Fruit fly (Drosophila melanogaster) whole organism, embryonic: Measurements from ENCODE around the gene CG8301.
A peak's percentile ranks its signal among the peaks of the same experiment; 100 is the strongest.

Source experiments
- Adf1 ChIP-seq: fragments of 200-800 bp; sonication (Bioruptor generic); IDR thresholded peaks from 2 replicates; pipeline ENCODE4 v1.3.6; 2022; ENCODE audit warnings: missing biosample characterization, missing genetic modification characterization
- Awh ChIP-seq: fragments of 200-800 bp; sonication (Bioruptor generic); IDR thresholded peaks from 2 replicates; pipeline ENCODE4, ENCODE4 v1.3.6; 2022; ENCODE audit warnings: missing biosample characterization, missing genetic modification characterization
- CG10321 ChIP-seq: fragments of 200-800 bp; sonication (Bioruptor generic); IDR thresholded peaks from 2 replicates; pipeline ENCODE4 v1.3.6; 2022; ENCODE audit warnings: missing biosample characterization, missing genetic modification characterization
- CG10959 ChIP-seq: fragments of 200-800 bp; sonication (Bioruptor generic); IDR thresholded peaks from 2 replicates; pipeline ENCODE4 v1.3.6; 2022; ENCODE audit warnings: missing biosample characterization, missing genetic modification characterization
- CG10979 ChIP-seq: fragments of 200-800 bp; sonication (Bioruptor generic); optimal IDR thresholded peaks from 2 replicates; lab custom pipeline; 2018; ENCODE audit warnings: missing biosample characterization, mild to moderate bottlenecking, missing genetic modification characterization, moderate library complexity
- CG11504 ChIP-seq: fragments of 200-800 bp; sonication (Bioruptor generic); optimal IDR thresholded peaks from 3 replicates; lab custom pipeline; 2019; ENCODE audit warnings: missing biosample characterization, mild to moderate bottlenecking, missing genetic modification characterization, moderate library complexity
- CG1233 ChIP-seq: fragments of 200-800 bp; sonication (Bioruptor generic); optimal IDR thresholded peaks from 4 replicates; lab custom pipeline; 2018; ENCODE audit warnings: missing biosample characterization, mild to moderate bottlenecking, missing genetic modification characterization
- CG12769 ChIP-seq: fragments of 200-800 bp; sonication (Bioruptor generic); optimal IDR thresholded peaks from 2 replicates; lab custom pipeline; 2019; ENCODE audit warnings: missing biosample characterization, mild to moderate bottlenecking, missing genetic modification characterization, moderate library complexity
- CG13424 ChIP-seq: fragments of 200-800 bp; sonication (Bioruptor generic); optimal IDR thresholded peaks from 2 replicates; lab custom pipeline; 2019; ENCODE audit warnings: missing biosample characterization, mild to moderate bottlenecking, missing genetic modification characterization, moderate library complexity
- CG14014 ChIP-seq: fragments of 200-800 bp; sonication (Bioruptor generic); IDR thresholded peaks from 2 replicates; pipeline ENCODE4 v1.3.6; 2022; ENCODE audit warnings: missing biosample characterization, missing genetic modification characterization
- CG15011 ChIP-seq: fragments of 200-800 bp; sonication (Bioruptor generic); optimal IDR thresholded peaks from 3 replicates; lab custom pipeline; 2018; ENCODE audit warnings: missing biosample characterization, mild to moderate bottlenecking, missing genetic modification characterization
- CG15696 ChIP-seq: fragments of 200-800 bp; sonication (Bioruptor generic); optimal IDR thresholded peaks from 2 replicates; lab custom pipeline; 2019; ENCODE audit warnings: missing biosample characterization, mild to moderate bottlenecking, missing genetic modification characterization, moderate library complexity
- CG17829 ChIP-seq: fragments of 200-800 bp; optimal IDR thresholded peaks from 2 replicates; lab custom pipeline; 2019; ENCODE audit warnings: missing biosample characterization, mild to moderate bottlenecking, missing genetic modification characterization, moderate library complexity
- CG33213 ChIP-seq: fragments of 200-800 bp; sonication (Bioruptor generic); optimal IDR thresholded peaks from 3 replicates; lab custom pipeline; 2016; ENCODE audit warnings: missing biosample characterization, missing genetic modification characterization
- CG3838 ChIP-seq: fragments of 200-800 bp; sonication (Bioruptor generic); optimal IDR thresholded peaks from 3 replicates; lab custom pipeline; 2016; ENCODE audit warnings: missing biosample characterization, missing genetic modification characterization
- CG6175 ChIP-seq: fragments of 200-800 bp; sonication (Bioruptor generic); IDR thresholded peaks from 3 replicates; pipeline ENCODE4 v1.3.6; 2022; ENCODE audit warnings: missing biosample characterization, missing genetic modification characterization
- CG6765 ChIP-seq: fragments of 200-800 bp; sonication (Bioruptor generic); optimal IDR thresholded peaks from 3 replicates; lab custom pipeline; 2017; ENCODE audit warnings: missing biosample characterization, mild to moderate bottlenecking, missing genetic modification characterization
- CG7786 ChIP-seq: fragments of 200-800 bp; sonication (Bioruptor generic); optimal IDR thresholded peaks from 2 replicates; lab custom pipeline; 2016; ENCODE audit warnings: missing biosample characterization, missing genetic modification characterization
- CG9215 ChIP-seq: fragments of 200-800 bp; sonication (Bioruptor generic); IDR thresholded peaks from 2 replicates; pipeline ENCODE4 v1.3.6; 2022; ENCODE audit warnings: missing biosample characterization, missing genetic modification characterization
- Dek ChIP-seq: fragments of 200-800 bp; sonication (Bioruptor generic); optimal IDR thresholded peaks from 3 replicates; lab custom pipeline; 2019; ENCODE audit warnings: missing biosample characterization, mild to moderate bottlenecking, missing genetic modification characterization, moderate library complexity
- Dfd ChIP-seq, 2 experiments: fragments of >200 bp; optimal IDR thresholded peaks; 2 replicates each; lab custom pipeline; 2017; ENCODE audit warnings: missing biosample characterization in 2 of 2, missing genetic modification characterization in 2 of 2
- Dip3 ChIP-seq: fragments of 200-800 bp; sonication (Bioruptor generic); optimal IDR thresholded peaks from 3 replicates; lab custom pipeline; 2016; ENCODE audit warnings: missing biosample characterization, missing genetic modification characterization
- ERR ChIP-seq: fragments of 200-800 bp; sonication (Bioruptor generic); optimal IDR thresholded peaks from 2 replicates; lab custom pipeline; 2016; ENCODE audit warnings: missing biosample characterization, missing genetic modification characterization
- Eip74EF ChIP-seq, 2 experiments: fragments of 200-800 bp in 1 of 2; fragments of >200 bp in 1 of 2; sonication (Bioruptor generic) in 1 of 2; optimal IDR thresholded peaks; 2 replicates each; lab custom pipeline; 2017 to 2019; ENCODE audit warnings: missing biosample characterization in 2 of 2, missing genetic modification characterization in 2 of 2, mild to moderate bottlenecking in 1 of 2, moderate library complexity in 1 of 2
- HLH3B ChIP-seq: fragments of 200-800 bp; sonication (Bioruptor generic); IDR thresholded peaks from 2 replicates; pipeline ENCODE4 v1.3.6; 2022; ENCODE audit warnings: missing biosample characterization, missing genetic modification characterization
- HmgD ChIP-seq: fragments of 200-800 bp; sonication (Bioruptor generic); optimal IDR thresholded peaks from 3 replicates; lab custom pipeline; 2016; ENCODE audit warnings: missing biosample characterization, missing genetic modification characterization
- NC2α ChIP-seq: fragments of 200-800 bp; sonication (Bioruptor generic); optimal IDR thresholded peaks from 2 replicates; lab custom pipeline; 2016; ENCODE audit warnings: missing biosample characterization, missing genetic modification characterization
- Nf-YA ChIP-seq: fragments of 200-800 bp; sonication (Bioruptor generic); IDR thresholded peaks from 2 replicates; pipeline ENCODE4 v1.3.6; 2022; ENCODE audit warnings: missing biosample characterization, missing genetic modification characterization
- PHDP ChIP-seq: fragments of 200-800 bp; sonication (Bioruptor generic); optimal IDR thresholded peaks from 3 replicates; lab custom pipeline; 2018; ENCODE audit warnings: missing biosample characterization, mild to moderate bottlenecking, missing genetic modification characterization, moderate library complexity
- Poxn ChIP-seq: fragments of 200-800 bp; sonication (Bioruptor generic); IDR thresholded peaks from 2 replicates; pipeline ENCODE4 v1.3.6; 2022; ENCODE audit warnings: missing biosample characterization, missing genetic modification characterization
- Side ChIP-seq: fragments of 200-800 bp; sonication (Bioruptor generic); optimal IDR thresholded peaks from 2 replicates; lab custom pipeline; 2016; ENCODE audit warnings: missing biosample characterization, missing genetic modification characterization
- Sox100B ChIP-seq: fragments of 200-800 bp; sonication (Bioruptor generic); optimal IDR thresholded peaks from 3 replicates; lab custom pipeline; 2018; ENCODE audit warnings: missing biosample characterization, mild to moderate bottlenecking, missing genetic modification characterization
- Spps ChIP-seq: fragments of 200-800 bp; sonication (Bioruptor generic); optimal IDR thresholded peaks from 2 replicates; lab custom pipeline; 2018; ENCODE audit warnings: missing biosample characterization, mild to moderate bottlenecking, missing genetic modification characterization
- al ChIP-seq: fragments of 200-800 bp; sonication (Bioruptor generic); IDR thresholded peaks from 2 replicates; pipeline ENCODE4 v1.3.6; 2022; ENCODE audit warnings: missing biosample characterization, missing genetic modification characterization
- croc ChIP-seq: fragments of 200-800 bp; sonication (Bioruptor generic); conservative IDR thresholded peaks from 3 replicates; pipeline ENCODE4 v1.3.6; 2022; ENCODE audit warnings: missing biosample characterization, missing genetic modification characterization
- emc ChIP-seq: fragments of 200-800 bp; sonication (Bioruptor generic); optimal IDR thresholded peaks from 2 replicates; lab custom pipeline; 2016; ENCODE audit warnings: missing biosample characterization, missing genetic modification characterization
- fd102C ChIP-seq: fragments of 200-800 bp; sonication (Bioruptor generic); optimal IDR thresholded peaks from 2 replicates; lab custom pipeline; 2018; ENCODE audit warnings: missing biosample characterization, mild to moderate bottlenecking, missing genetic modification characterization, moderate library complexity
- gt ChIP-seq: fragments of 200-800 bp; sonication (Bioruptor generic); IDR thresholded peaks from 2 replicates; pipeline ENCODE4 v1.3.6; 2022; ENCODE audit warnings: missing biosample characterization, missing genetic modification characterization
- h ChIP-seq: fragments of >200 bp; optimal IDR thresholded peaks from 2 replicates; lab custom pipeline; 2017
- mirr ChIP-seq: fragments of 200-800 bp; sonication (Bioruptor generic); optimal IDR thresholded peaks from 3 replicates; lab custom pipeline; 2018; ENCODE audit warnings: missing biosample characterization, mild to moderate bottlenecking, missing genetic modification characterization
- pnt ChIP-seq: fragments of 200-800 bp; sonication (Bioruptor generic); optimal IDR thresholded peaks from 3 replicates; lab custom pipeline; 2016; ENCODE audit warnings: missing biosample characterization, missing genetic modification characterization
- scrt ChIP-seq: fragments of 200-800 bp; sonication (Bioruptor generic); optimal IDR thresholded peaks from 2 replicates; lab custom pipeline; 2018; ENCODE audit warnings: missing biosample characterization, mild to moderate bottlenecking, missing genetic modification characterization, moderate library complexity
- slbo ChIP-seq: fragments of 200-800 bp; sonication (Bioruptor generic); IDR thresholded peaks from 2 replicates; pipeline ENCODE4 v1.3.6; 2022; ENCODE audit warnings: missing biosample characterization, missing genetic modification characterization
- so ChIP-seq: fragments of 200-800 bp; sonication (Bioruptor generic); IDR thresholded peaks from 3 replicates; pipeline ENCODE4 v1.3.6; 2022; ENCODE audit warnings: missing biosample characterization, missing genetic modification characterization
- sr ChIP-seq: fragments of 200-800 bp; sonication (Bioruptor generic); IDR thresholded peaks from 3 replicates; pipeline ENCODE4 v1.3.6; 2022; ENCODE audit warnings: missing biosample characterization, missing genetic modification characterization
- stwl ChIP-seq: fragments of 200-800 bp; sonication (Bioruptor generic); optimal IDR thresholded peaks from 3 replicates; lab custom pipeline; 2018; ENCODE audit warnings: missing biosample characterization, mild to moderate bottlenecking, missing genetic modification characterization, moderate library complexity
- tgo ChIP-seq: fragments of 200-800 bp; sonication (Bioruptor generic); IDR thresholded peaks from 3 replicates; pipeline ENCODE4 v1.3.6; 2022; ENCODE audit warnings: missing biosample characterization, missing genetic modification characterization
- tll ChIP-seq, 2 experiments: fragments of 200-800 bp in 1 of 2; fragments of >200 bp in 1 of 2; sonication (Bioruptor generic) in 1 of 2; optimal IDR thresholded peaks; 2 replicates each; lab custom pipeline; 2017 to 2019; ENCODE audit warnings: missing biosample characterization in 2 of 2, missing genetic modification characterization in 2 of 2, mild to moderate bottlenecking in 1 of 2, moderate library complexity in 1 of 2
- toy ChIP-seq: fragments of 200-800 bp; sonication (Bioruptor generic); IDR thresholded peaks from 2 replicates; pipeline ENCODE4 v1.3.6; 2022; ENCODE audit warnings: missing biosample characterization, missing genetic modification characterization
- usp ChIP-seq: fragments of >200 bp; optimal IDR thresholded peaks from 2 replicates; lab custom pipeline; 2017; ENCODE audit warnings: missing biosample characterization, missing genetic modification characterization
- z ChIP-seq: fragments of 200-800 bp; sonication (Bioruptor generic); IDR thresholded peaks from 3 replicates; pipeline ENCODE4 v1.3.6; 2022; ENCODE audit warnings: missing biosample characterization, missing genetic modification characterization
- zfh1 ChIP-seq: fragments of 200-800 bp; sonication (Bioruptor generic); IDR thresholded peaks from 3 replicates; pipeline ENCODE4 v1.3.6; 2022; ENCODE audit warnings: missing biosample characterization, missing genetic modification characterization

CG8301 gene

dm6 chr3R:9626880-9627401, 45.8 kb downstream of the CG8301 start, which contains the start of the genes CG9427 and CG8319 (continued):
- TF ChIP-seq tgo (GFP tag; lab: Robert Waterston, UW) (peak; percentile 55; the same call in 2 of the 3 replicates), pnt (GFP tag; lab: Kevin White, UChicago) (peak; percentile 0), CG6765 (GFP tag; lab: Kevin White, UChicago) (no peak), CG6175 (GFP tag; lab: Robert Waterston, UW) (no peak), scrt (peak; percentile 40), CG15696 (tag; lab: Kevin White, UChicago) (peak; percentile 52), CG14014 (GFP tag; lab: Robert Waterston, UW) (peak; percentile 51; the same call in 1 of the 2 replicates), HLH3B (GFP tag; lab: Robert Waterston, UW) (no peak), stwl (tag; lab: Kevin White, UChicago) (peak; percentile 71), Dip3 (GFP tag; lab: Kevin White, UChicago) (peak; percentile 58), HmgD (peak; percentile 7), Side (GFP tag; lab: Kevin White, UChicago) (peak; percentile 24), CG15011 (GFP tag; lab: Kevin White, UChicago) (no peak), gt (no peak), z (GFP tag; lab: Robert Waterston, UW) (no peak), zfh1 (peak; percentile 63; the same call in 1 of the 3 replicates), CG10979 (tag; lab: Kevin White, UChicago) (peak; percentile 54), Awh (GFP tag; lab: Robert Waterston, UW) (no peak), CG17829 (peak; percentile 80), al (GFP tag; lab: Robert Waterston, UW) (0 out of 2 replicates have a peak, but pooled peaks have one; percentile 25), croc (GFP tag; lab: Robert Waterston, UW) (no peak), fd102C (GFP tag; lab: Kevin White, UChicago) (no peak), Dek (tag; lab: Kevin White, UChicago) (peak; percentile 71), CG9215 (GFP tag; lab: Robert Waterston, UW) (no peak; the same call in 1 of the 2 replicates), slbo (GFP tag; lab: Robert Waterston, UW) (peak; percentile 66), NC2α (no peak), Adf1 (GFP tag; lab: Robert Waterston, UW) (no peak), Sox100B (GFP tag; lab: Kevin White, UChicago) (peak; percentile 30), toy (GFP tag; lab: Robert Waterston, UW) (no peak), h (lab: Kevin White, UChicago) (no peak), CG11504 (tag; lab: Kevin White, UChicago) (no peak), Spps (tag; lab: Kevin White, UChicago) (peak; percentile 50), usp (GFP tag; lab: Kevin White, UChicago) (no peak), emc (no peak), sr (GFP tag; lab: Robert Waterston, UW) (no peak), CG1233 (GFP tag; lab: Kevin White, UChicago) (peak; percentile 48), CG7786 (peak; percentile 33), mirr (no peak), CG12769 (tag; lab: Kevin White, UChicago) (peak; percentile 37), tll (GFP tag; optimal IDR thresholded peaks at IDR 0.05; lab: Kevin White, UChicago) (peak in 1 of 2 experiments; percentile 94), CG10959 (no peak), CG3838 (GFP tag; lab: Kevin White, UChicago) (no peak), PHDP (peak; percentile 77), Dfd (GFP tag; optimal IDR thresholded peaks at IDR 0.05; lab: Kevin White, UChicago) (no peak), CG13424 (tag; lab: Kevin White, UChicago) (peak; percentile 70), Eip74EF (GFP tag; optimal IDR thresholded peaks at IDR 0.05; lab: Kevin White, UChicago) (no peak), ERR (GFP tag; lab: Kevin White, UChicago) (peak; percentile 29), CG33213 (GFP tag; lab: Kevin White, UChicago) (peak; percentile 26), Poxn (GFP tag; lab: Robert Waterston, UW) (no peak), Nf-YA (GFP tag; lab: Robert Waterston, UW) (no peak), so (GFP tag; lab: Robert Waterston, UW) (no peak), CG10321 (no peak)
